Fruit fly (Drosophila melanogaster) whole organism, wandering third instar larva: ENCODE results near the gene pit.

Experiments
- CG32264 ChIP-seq: fragments of 200-800 bp; sonication (Bioruptor generic); optimal IDR thresholded peaks from 2 replicates; lab custom pipeline; 2016; ENCODE audit warnings: missing biosample characterization, missing genetic modification characterization
- Hr83 ChIP-seq: fragments of 200-300 bp; sonication (Bioruptor generic); optimal IDR thresholded peaks from 2 replicates; lab custom pipeline; 2016; ENCODE audit warnings: missing biosample characterization, mild to moderate bottlenecking, missing genetic modification characterization, moderate library complexity; ENCODE audit not compliant: poor library complexity, severe bottlenecking
- OdsH ChIP-seq: fragments of 200-800 bp; sonication (Bioruptor generic); optimal IDR thresholded peaks from 2 replicates; lab custom pipeline; 2016; ENCODE audit warnings: missing biosample characterization, mild to moderate bottlenecking, missing genetic modification characterization
- Sp1 ChIP-seq: fragments of 200-800 bp; sonication (Bioruptor generic); optimal IDR thresholded peaks from 3 replicates; lab custom pipeline; 2019; ENCODE audit warnings: missing biosample characterization, mild to moderate bottlenecking, missing genetic modification characterization, moderate library complexity
- dl ChIP-seq, 2 experiments: fragments of 175-275, 200-275 bp in 1 of 2; fragments of 200-275 bp in 1 of 2; sonication (Bioruptor generic); optimal IDR thresholded peaks; lab custom pipeline; 2018; ENCODE audit warnings: mild to moderate bottlenecking in 2 of 2, missing biosample characterization in 2 of 2, missing genetic modification characterization in 2 of 2, moderate library complexity in 2 of 2; ENCODE audit not compliant: partially characterized antibody in 2 of 2, insufficient read depth in 1 of 2
- fru ChIP-seq: fragments of 200-800 bp; sonication (Bioruptor generic); optimal IDR thresholded peaks from 3 replicates; lab custom pipeline; 2016; ENCODE audit warnings: missing biosample characterization, mild to moderate bottlenecking, missing genetic modification characterization
- sage ChIP-seq: fragments of 200-800 bp; sonication (Bioruptor generic); optimal IDR thresholded peaks from 2 replicates; lab custom pipeline; 2016; ENCODE audit warnings: missing biosample characterization, mild to moderate bottlenecking, missing genetic modification characterization

DNA sequence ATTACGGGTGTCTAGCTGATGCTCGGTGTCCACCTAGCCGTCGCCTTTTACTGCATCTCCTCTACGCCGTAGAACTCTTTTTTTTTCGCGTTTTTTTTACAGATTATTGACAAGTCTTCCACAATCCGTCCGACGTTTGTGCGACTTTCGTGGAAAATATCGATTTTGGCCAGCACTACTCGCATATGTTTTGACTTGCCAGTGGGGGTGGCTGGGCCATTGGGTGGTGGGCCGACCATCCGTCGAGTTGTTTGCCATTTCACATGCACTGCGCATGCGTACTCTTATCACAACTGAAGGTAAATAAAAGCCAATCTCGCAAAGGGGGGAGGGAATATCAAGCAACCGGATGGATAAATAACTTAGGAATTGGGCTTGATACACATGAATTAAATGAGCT is 2.4 kb upstream of the pit start, which contains the start of gene CG13409:
- TF ChIP-seq dl (GFP tag; optimal IDR thresholded peaks at IDR 0.05; lab: Kevin White, UChicago; ENCODE audit: insufficient read depth in 1 of 2, partially characterized antibody in 2 of 2) (no peak), CG32264 (no peak), fru (no peak), Hr83 (GFP tag; lab: Kevin White, UChicago) (no peak), sage (GFP tag; lab: Kevin White, UChicago) (no peak), Sp1 (GFP tag; lab: Kevin White, UChicago) (no peak), OdsH (no peak)
